Worm (Caenorhabditis elegans) whole organism, young adult: ENCODE measurements around the gene ced-7.

ENCODE experiments used
- B0261.1 ChIP-seq: sonication (generic microtip); optimal IDR thresholded peaks from 2 replicates; lab custom pipeline; 2016; ENCODE audit warnings: mild to moderate bottlenecking, missing genetic modification characterization, moderate library complexity, missing compliant biosample characterization
- B0336.3 ChIP-seq: fragments of 200-800 bp; sonication (Bioruptor generic); IDR thresholded peaks from 2 replicates; pipeline ENCODE4 v1.3.6; 2022; ENCODE audit warnings: missing genetic modification characterization, missing compliant biosample characterization
- F10E7.11 ChIP-seq: sonication (generic microtip); optimal IDR thresholded peaks from 2 replicates; lab custom pipeline; 2017; ENCODE audit warnings: mild to moderate bottlenecking, missing genetic modification characterization, moderate library complexity, missing compliant biosample characterization
- F57A8.1 ChIP-seq: fragments of 200-800 bp; sonication (Bioruptor generic); optimal IDR thresholded peaks from 2 replicates; lab custom pipeline; 2018; ENCODE audit warnings: mild to moderate bottlenecking, missing genetic modification characterization, moderate library complexity, missing compliant biosample characterization
- F57C9.4 ChIP-seq: sonication (generic microtip); optimal IDR thresholded peaks from 2 replicates; lab custom pipeline; 2017; ENCODE audit warnings: mild to moderate bottlenecking, missing genetic modification characterization, missing compliant biosample characterization
- K11D2.4 ChIP-seq: fragments of 200-800 bp; sonication (Bioruptor generic); IDR thresholded peaks from 2 replicates; pipeline ENCODE4 v1.3.6; 2022; ENCODE audit warnings: missing genetic modification reagents, missing genetic modification characterization, missing compliant biosample characterization
- Y56A3A.18 ChIP-seq: fragments of 200-800 bp; sonication (Bioruptor generic); IDR thresholded peaks from 2 replicates; pipeline ENCODE4 v1.3.6; 2022; ENCODE audit warnings: missing genetic modification reagents, missing genetic modification characterization, missing compliant biosample characterization
- Y79H2A.3 ChIP-seq: fragments of 200-800 bp; sonication (Bioruptor generic); conservative IDR thresholded peaks from 2 replicates; pipeline ENCODE4 v1.3.6; 2022; ENCODE audit warnings: missing genetic modification reagents, missing genetic modification characterization, missing compliant biosample characterization
- akir-1 ChIP-seq: fragments of 200-800 bp; sonication (Bioruptor generic); optimal IDR thresholded peaks from 2 replicates; lab custom pipeline; 2018; ENCODE audit warnings: mild to moderate bottlenecking, missing genetic modification characterization, moderate library complexity, missing compliant biosample characterization
- atf-7 ChIP-seq: sonication (generic microtip); optimal IDR thresholded peaks from 2 replicates; lab custom pipeline; 2017; ENCODE audit warnings: mild to moderate bottlenecking, missing genetic modification characterization, missing compliant biosample characterization
- attf-5 ChIP-seq: fragments of 200-800 bp; sonication (Bioruptor generic); optimal IDR thresholded peaks from 2 replicates; lab custom pipeline; 2018; ENCODE audit warnings: mild to moderate bottlenecking, missing genetic modification characterization, missing compliant biosample characterization
- cebp-1 ChIP-seq, 2 experiments: fragments of 200-800 bp in 1 of 2; sonication (Bioruptor generic) in 1 of 2; sonication (generic microtip) in 1 of 2; IDR thresholded peaks in 1 of 2; optimal IDR thresholded peaks in 1 of 2; 2 replicates each; pipeline versions ENCODE4 v1.3.6 to Lab custom; 2017 to 2022; ENCODE audit warnings: missing compliant biosample characterization in 2 of 2, missing genetic modification characterization in 2 of 2, mild to moderate bottlenecking in 1 of 2, missing genetic modification reagents in 1 of 2, moderate library complexity in 1 of 2
- chd-7 ChIP-seq: sonication (generic microtip); optimal IDR thresholded peaks from 2 replicates; lab custom pipeline; 2016; ENCODE audit warnings: mild to moderate bottlenecking, missing genetic modification characterization, moderate library complexity, missing compliant biosample characterization
- efl-1 ChIP-seq: fragments of 150-350 bp; optimal IDR thresholded peaks from 2 replicates; lab custom pipeline; 2014; ENCODE audit warnings: missing biosample characterization, missing genetic modification reagents, missing genetic modification characterization
- egl-44 ChIP-seq: fragments of 200-800 bp; sonication (Bioruptor generic); IDR thresholded peaks from 2 replicates; pipeline ENCODE4 v1.3.6; 2022; ENCODE audit warnings: missing genetic modification reagents, missing genetic modification characterization, missing compliant biosample characterization
- ets-4 ChIP-seq: fragments of 200-800 bp; sonication (Bioruptor generic); optimal IDR thresholded peaks from 2 replicates; lab custom pipeline; 2018; ENCODE audit warnings: mild to moderate bottlenecking, missing genetic modification characterization, missing compliant biosample characterization
- fkh-3 ChIP-seq: sonication (generic microtip); optimal IDR thresholded peaks from 2 replicates; lab custom pipeline; 2016; ENCODE audit warnings: mild to moderate bottlenecking, missing genetic modification characterization, missing compliant biosample characterization
- hlh-12 ChIP-seq: sonication (generic microtip); optimal IDR thresholded peaks from 2 replicates; lab custom pipeline; 2016; ENCODE audit warnings: missing genetic modification characterization, missing compliant biosample characterization
- hmg-1.2 ChIP-seq: fragments of 200-800 bp; sonication (Bioruptor generic); IDR thresholded peaks from 2 replicates; pipeline ENCODE4 v1.3.6; 2022; ENCODE audit warnings: missing genetic modification reagents, missing genetic modification characterization, missing compliant biosample characterization
- lin-54 ChIP-seq: fragments of 200-800 bp; sonication (Bioruptor generic); optimal IDR thresholded peaks from 2 replicates; lab custom pipeline; 2018; ENCODE audit warnings: mild to moderate bottlenecking, missing genetic modification characterization, missing compliant biosample characterization
- lsl-1 ChIP-seq: fragments of 200-800 bp; sonication (Bioruptor generic); optimal IDR thresholded peaks from 2 replicates; lab custom pipeline; 2018; ENCODE audit warnings: mild to moderate bottlenecking, missing genetic modification characterization, moderate library complexity, missing compliant biosample characterization
- madf-3 ChIP-seq: fragments of 200-800 bp; sonication (Bioruptor generic); IDR thresholded peaks from 2 replicates; pipeline ENCODE4 v1.3.6; 2022; ENCODE audit warnings: missing genetic modification reagents, missing genetic modification characterization, missing compliant biosample characterization
- mcd-1 ChIP-seq: fragments of 200-800 bp; sonication (Bioruptor generic); IDR thresholded peaks from 2 replicates; pipeline ENCODE4 v1.3.6; 2022; ENCODE audit warnings: missing genetic modification reagents, missing genetic modification characterization, missing compliant biosample characterization
- mxl-1 ChIP-seq: sonication (generic microtip); optimal IDR thresholded peaks from 2 replicates; lab custom pipeline; 2016; ENCODE audit warnings: missing genetic modification characterization, missing compliant biosample characterization
- nfya-2 ChIP-seq: fragments of 200-800 bp; sonication (Bioruptor generic); IDR thresholded peaks from 2 replicates; pipeline ENCODE4 v1.3.6; 2022; ENCODE audit warnings: missing genetic modification reagents, missing genetic modification characterization, missing compliant biosample characterization
- nhr-179 ChIP-seq: sonication (generic microtip); optimal IDR thresholded peaks from 2 replicates; lab custom pipeline; 2016; ENCODE audit warnings: mild to moderate bottlenecking, missing genetic modification characterization, missing compliant biosample characterization
- nhr-80 ChIP-seq: sonication (generic microtip); optimal IDR thresholded peaks from 2 replicates; lab custom pipeline; 2016; ENCODE audit warnings: missing genetic modification characterization, missing compliant biosample characterization
- pbrm-1 ChIP-seq: fragments of 200-800 bp; sonication (Bioruptor generic); IDR thresholded peaks from 2 replicates; pipeline ENCODE4 v1.3.6; 2022; ENCODE audit warnings: missing genetic modification reagents, missing genetic modification characterization, missing compliant biosample characterization
- sea-2 ChIP-seq: fragments of 200-800 bp; sonication (Bioruptor generic); IDR thresholded peaks from 2 replicates; pipeline ENCODE4 v1.3.6; 2022; ENCODE audit warnings: missing genetic modification characterization, missing compliant biosample characterization
- snpc-3.4 ChIP-seq: sonication (generic microtip); optimal IDR thresholded peaks from 2 replicates; lab custom pipeline; 2017; ENCODE audit warnings: missing genetic modification characterization, mild to moderate bottlenecking, missing compliant biosample characterization, antibody characterized with exemption, moderate library complexity, missing genotype, missing genetic modification reagents
- tbp1 ChIP-seq: fragments of 200-800 bp; sonication (Bioruptor generic); optimal IDR thresholded peaks from 2 replicates; lab custom pipeline; 2018; ENCODE audit warnings: mild to moderate bottlenecking, missing genetic modification characterization, missing compliant biosample characterization
- ztf-18 ChIP-seq: sonication (generic microtip); optimal IDR thresholded peaks from 2 replicates; lab custom pipeline; 2016; ENCODE audit warnings: missing genotype, mild to moderate bottlenecking, missing genetic modification characterization, missing compliant biosample characterization
- ztf-26 ChIP-seq: sonication (generic microtip); optimal IDR thresholded peaks from 2 replicates; lab custom pipeline; 2017; ENCODE audit warnings: missing genetic modification characterization, missing compliant biosample characterization

Gene ced-7

DNA sequence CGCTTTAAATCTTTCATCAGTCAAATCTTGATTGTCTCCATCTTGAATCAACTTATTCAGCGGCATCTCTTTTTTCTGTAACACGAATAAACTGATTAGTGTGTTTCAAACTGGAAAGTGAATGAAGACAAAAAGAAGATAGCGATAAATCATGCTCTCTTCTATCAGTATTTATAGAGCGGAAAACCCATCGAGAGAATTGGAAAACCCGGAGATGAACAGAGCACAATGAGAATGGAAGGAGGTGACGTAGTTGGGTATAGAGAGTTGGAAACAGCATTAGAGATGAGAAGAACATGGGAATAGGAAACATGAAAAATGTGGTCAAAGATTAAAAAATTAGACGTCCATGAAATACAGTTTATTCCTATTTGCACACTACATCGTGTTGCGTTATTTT, 12.2 kb upstream of the ced-7 start, which contains the start of gene acox-1.5:
TSS of gene acox-1.5 (minus strand) at position 75 of the 400 bp plus-strand sequence.
- TF ChIP-seq K11D2.4 (GFP tag; lab: Robert Waterston, UW) (no peak), nhr-80 (tag; lab: Kevin White, UChicago) (peak; percentile 78)
- TF ChIP-seq, all 124 proteins: peak for 1

DNA sequence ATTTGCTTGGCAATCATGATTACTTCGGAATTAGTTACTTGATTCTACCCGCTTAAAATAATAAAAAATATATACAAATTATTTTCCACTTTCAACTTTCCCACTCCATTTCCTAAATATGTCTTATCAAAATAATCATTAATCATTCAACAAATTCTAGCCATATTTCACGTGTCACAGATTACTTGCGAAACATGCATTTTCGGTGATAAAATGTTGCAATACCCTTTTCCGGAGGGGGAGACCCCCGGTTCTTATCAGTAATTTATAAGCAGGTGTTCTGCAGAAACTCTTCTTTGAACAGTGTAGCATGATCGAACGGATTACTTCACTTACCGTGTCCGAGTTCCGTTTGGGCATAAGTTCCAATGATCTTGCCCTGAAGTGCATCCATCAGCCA, 10.3 kb upstream of the ced-7 start:
- no peak for TF ChIP-seq fkh-3 (tag; lab: Kevin White, UChicago)
- no peak for TF ChIP-seq lin-54 (GFP tag; lab: Kevin White, UChicago)
- no peak for TF ChIP-seq cebp-1 (GFP tag; IDR thresholded peaks at IDR 0.05; lab: Robert Waterston, UW)
- TF ChIP-seq cebp-1 (tag; optimal IDR thresholded peaks at IDR 0.05; lab: Kevin White, UChicago), result peak; percentile 54
- peak; percentile 24 for TF ChIP-seq ets-4 (GFP tag; lab: Kevin White, UChicago)
- peak; percentile 80 for TF ChIP-seq nhr-80 (tag; lab: Kevin White, UChicago)
- TF ChIP-seq, all 124 proteins: peak for 3

DNA sequence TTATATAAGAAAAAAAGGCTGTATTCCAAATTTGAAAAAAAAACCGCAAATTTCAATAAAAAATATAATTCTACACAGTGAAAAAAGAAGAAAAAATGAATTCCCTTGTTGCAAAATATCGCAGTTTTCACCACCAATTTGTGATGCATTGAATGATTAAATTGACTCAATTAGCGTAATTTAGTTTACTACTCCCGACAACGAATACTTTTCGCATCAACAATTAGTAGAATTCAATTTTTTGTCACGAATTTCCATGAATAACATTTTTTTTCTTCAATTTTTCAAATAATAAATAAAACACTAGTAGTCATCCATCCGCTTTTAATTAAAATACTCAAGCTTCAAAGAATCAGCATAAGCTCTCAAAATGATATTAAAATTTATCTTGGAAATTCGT, 5.4 kb upstream of the ced-7 start:
- no peak for TF ChIP-seq B0336.3 (GFP tag; lab: Robert Waterston, UW)
- TF ChIP-seq egl-44 (GFP tag; lab: Robert Waterston, UW), result no peak
- no peak for TF ChIP-seq lsl-1 (GFP tag; lab: Kevin White, UChicago)
- TF ChIP-seq pbrm-1, result no peak
- no peak for TF ChIP-seq attf-5
- no peak for TF ChIP-seq F57C9.4 (tag; lab: Kevin White, UChicago)
- TF ChIP-seq nfya-2, result no peak
- no peak for TF ChIP-seq Y56A3A.18 (GFP tag; lab: Robert Waterston, UW)
- TF ChIP-seq nhr-179 (tag; lab: Kevin White, UChicago), result no peak
- no peak for TF ChIP-seq akir-1 (GFP tag; lab: Kevin White, UChicago)
- no peak for TF ChIP-seq ztf-18 (tag; lab: Kevin White, UChicago)
- no peak for TF ChIP-seq hlh-12 (tag; lab: Kevin White, UChicago)
- no peak for TF ChIP-seq hmg-1.2
- no peak for TF ChIP-seq F57A8.1 (GFP tag; lab: Kevin White, UChicago)
- TF ChIP-seq Y79H2A.3 (GFP tag; lab: Robert Waterston, UW), result no peak

DNA sequence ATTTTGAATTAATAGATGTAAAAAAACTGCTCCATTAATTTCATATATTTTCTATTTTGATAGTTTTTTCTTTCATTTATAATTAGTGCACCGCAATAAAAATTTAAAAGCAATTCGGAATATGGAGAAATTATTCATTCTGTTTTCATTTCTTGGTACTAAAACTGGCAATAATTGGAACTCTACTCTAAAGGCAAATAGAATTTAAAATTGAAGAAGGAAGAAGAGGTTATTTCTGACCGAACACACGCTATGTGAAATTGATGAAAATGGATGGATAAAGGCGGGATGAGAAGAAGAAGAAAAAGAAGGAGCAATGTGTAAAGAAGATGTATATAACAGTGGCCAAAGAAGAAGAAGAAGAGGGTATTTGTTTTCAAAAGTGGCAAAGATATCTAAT, 3.3 kb upstream of the ced-7 start:
- TF ChIP-seq efl-1 (GFP tag; lab: Kevin White, UChicago) (no peak), chd-7 (tag; lab: Kevin White, UChicago) (no peak), madf-3 (GFP tag; lab: Robert Waterston, UW) (no peak), F57C9.4 (tag; lab: Kevin White, UChicago) (no peak), mxl-1 (tag; lab: Kevin White, UChicago) (no peak), cebp-1 (GFP tag; IDR thresholded peaks at IDR 0.05; lab: Robert Waterston, UW) (no peak), cebp-1 (tag; optimal IDR thresholded peaks at IDR 0.05; lab: Kevin White, UChicago) (no peak), atf-7 (no peak), B0261.1 (tag; lab: Kevin White, UChicago) (no peak), sea-2 (GFP tag; lab: Robert Waterston, UW) (no peak), mcd-1 (GFP tag; lab: Robert Waterston, UW) (no peak), attf-5 (no peak), tbp1 (GFP tag; lab: Kevin White, UChicago) (no peak), ztf-26 (tag; lab: Kevin White, UChicago) (no peak), F10E7.11 (no peak), snpc-3.4 (no peak)
